Fruit fly (Drosophila melanogaster) whole organism, prepupa: Measurements from ENCODE around the gene CG34286.

Experiments used
- CG32006 ChIP-seq: fragments of 200-800 bp; sonication (Bioruptor generic); optimal IDR thresholded peaks from 3 replicates; lab custom pipeline; 2017; ENCODE audit warnings: missing biosample characterization, mild to moderate bottlenecking, missing genetic modification characterization
- CG34406 ChIP-seq: fragments of 200-800 bp; sonication (Bioruptor generic); optimal IDR thresholded peaks from 3 replicates; lab custom pipeline; 2016; ENCODE audit warnings: missing biosample characterization, missing genetic modification characterization
- CG6163 ChIP-seq: fragments of 200-800 bp; sonication (Bioruptor generic); IDR thresholded peaks from 3 replicates; pipeline ENCODE4 v1.3.6; 2022; ENCODE audit warnings: missing biosample characterization, missing genetic modification characterization
- CG6792 ChIP-seq: fragments of 200-800 bp; sonication (Bioruptor generic); optimal IDR thresholded peaks from 3 replicates; lab custom pipeline; 2016; ENCODE audit warnings: missing biosample characterization, missing genetic modification characterization
- CG7368 ChIP-seq: fragments of 200-800 bp; sonication (Bioruptor generic); optimal IDR thresholded peaks from 3 replicates; lab custom pipeline; 2016; ENCODE audit warnings: missing biosample characterization, missing genetic modification characterization
- CG8319 ChIP-seq: fragments of 200-800 bp; sonication (Bioruptor generic); optimal IDR thresholded peaks from 3 replicates; lab custom pipeline; 2016; ENCODE audit warnings: missing biosample characterization, missing genetic modification characterization
- Ets96B ChIP-seq: fragments of 200-800 bp; optimal IDR thresholded peaks from 2 replicates; lab custom pipeline; 2019; ENCODE audit warnings: missing biosample characterization, mild to moderate bottlenecking, missing genetic modification characterization, moderate library complexity
- Met ChIP-seq: fragments of 200-800 bp; sonication (Bioruptor generic); optimal IDR thresholded peaks from 3 replicates; lab custom pipeline; 2016; ENCODE audit warnings: missing biosample characterization, missing genetic modification characterization
- eg ChIP-seq: fragments of 200-800 bp; sonication (Bioruptor generic); IDR thresholded peaks from 3 replicates; pipeline ENCODE4 v1.3.6; 2022; ENCODE audit warnings: missing biosample characterization, missing genetic modification characterization

DNA sequence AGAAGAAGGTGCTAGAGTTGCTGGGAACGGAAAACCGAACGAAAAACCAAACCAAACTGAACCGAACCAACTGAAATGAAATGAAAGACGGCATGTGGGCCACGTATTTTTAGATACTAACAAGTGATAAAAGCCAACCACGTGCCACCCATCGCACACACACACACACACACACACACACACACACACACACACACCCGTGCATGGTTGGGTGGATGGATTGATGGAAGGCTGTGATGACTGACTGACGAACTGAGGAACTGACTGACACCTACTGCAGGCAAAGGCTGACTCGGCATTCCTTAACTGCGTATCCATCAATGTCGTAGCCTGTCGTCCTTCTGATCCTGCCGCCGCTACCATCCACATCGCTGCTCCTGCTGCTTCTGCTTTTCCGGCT, 33.3 kb downstream of the CG34286 start:
- TF ChIP-seq CG6163 (GFP tag; lab: Robert Waterston, UW) = no peak
- no peak for TF ChIP-seq CG7368 (GFP tag; lab: Kevin White, UChicago)
- no peak for TF ChIP-seq CG8319
- TF ChIP-seq CG32006 (GFP tag; lab: Kevin White, UChicago) = no peak
- no peak for TF ChIP-seq Ets96B (tag; lab: Kevin White, UChicago)
- no peak for TF ChIP-seq CG6792 (GFP tag; lab: Kevin White, UChicago)
- no peak for TF ChIP-seq Met (GFP tag; lab: Kevin White, UChicago)
- no peak for TF ChIP-seq eg (GFP tag; lab: Robert Waterston, UW)
- TF ChIP-seq CG34406 (GFP tag; lab: Kevin White, UChicago) = no peak
